Fruit fly (Drosophila melanogaster) whole organism, embryonic: ENCODE data around the gene Rpt4.

Source experiments
- CG10366 ChIP-seq: fragments of 200-800 bp; sonication (Bioruptor generic); IDR thresholded peaks from 2 replicates; pipeline ENCODE4 v1.3.6; 2022; ENCODE audit warnings: missing biosample characterization, missing genetic modification characterization
- CG11504 ChIP-seq: fragments of 200-800 bp; sonication (Bioruptor generic); optimal IDR thresholded peaks from 3 replicates; lab custom pipeline; 2019; ENCODE audit warnings: missing biosample characterization, mild to moderate bottlenecking, missing genetic modification characterization, moderate library complexity
- CG13424 ChIP-seq: fragments of 200-800 bp; sonication (Bioruptor generic); optimal IDR thresholded peaks from 2 replicates; lab custom pipeline; 2019; ENCODE audit warnings: missing biosample characterization, mild to moderate bottlenecking, missing genetic modification characterization, moderate library complexity
- CG14014 ChIP-seq: fragments of 200-800 bp; sonication (Bioruptor generic); IDR thresholded peaks from 2 replicates; pipeline ENCODE4 v1.3.6; 2022; ENCODE audit warnings: missing biosample characterization, missing genetic modification characterization
- CG1603 ChIP-seq: fragments of 200-800 bp; sonication (Bioruptor generic); optimal IDR thresholded peaks from 2 replicates; lab custom pipeline; 2019; ENCODE audit warnings: missing biosample characterization, mild to moderate bottlenecking, missing genetic modification characterization, moderate library complexity
- CG16815 ChIP-seq: fragments of 200-800 bp; sonication (Bioruptor generic); optimal IDR thresholded peaks from 3 replicates; lab custom pipeline; 2017; ENCODE audit warnings: missing biosample characterization, mild to moderate bottlenecking, missing genetic modification characterization
- CG18262 ChIP-seq: fragments of 200-800 bp; optimal IDR thresholded peaks from 3 replicates; lab custom pipeline; 2019; ENCODE audit warnings: missing biosample characterization, mild to moderate bottlenecking, missing genetic modification characterization, moderate library complexity
- CG18599 ChIP-seq: fragments of 200-800 bp; sonication (Bioruptor generic); optimal IDR thresholded peaks from 3 replicates; lab custom pipeline; 2017; ENCODE audit warnings: missing biosample characterization, missing genetic modification characterization, mild to moderate bottlenecking, moderate library complexity, missing genetic modification reagents
- CG2120 ChIP-seq: fragments of 200-800 bp; sonication (Bioruptor generic); optimal IDR thresholded peaks from 3 replicates; lab custom pipeline; 2016; ENCODE audit warnings: missing biosample characterization, missing genetic modification characterization
- CG2889 ChIP-seq: fragments of 200-800 bp; sonication (Bioruptor generic); IDR thresholded peaks from 3 replicates; pipeline ENCODE4 v1.3.6; 2022; ENCODE audit warnings: missing biosample characterization, missing genetic modification characterization
- CG34376 ChIP-seq: fragments of 200-800 bp; sonication (Bioruptor generic); optimal IDR thresholded peaks from 2 replicates; lab custom pipeline; 2018; ENCODE audit warnings: missing biosample characterization, mild to moderate bottlenecking, missing genetic modification characterization
- CG4617 ChIP-seq: fragments of 200-800 bp; sonication (Bioruptor generic); optimal IDR thresholded peaks from 3 replicates; lab custom pipeline; 2016; ENCODE audit warnings: missing biosample characterization, missing genetic modification characterization, borderline replicate concordance
- CG4820 ChIP-seq: fragments of 200-800 bp; sonication (Bioruptor generic); optimal IDR thresholded peaks from 3 replicates; lab custom pipeline; 2016; ENCODE audit warnings: missing biosample characterization, missing genetic modification characterization
- CG6272 ChIP-seq: fragments of 200-800 bp; sonication (Bioruptor generic); IDR thresholded peaks from 2 replicates; pipeline ENCODE4 v1.3.6; 2022; ENCODE audit warnings: missing biosample characterization, missing genetic modification characterization
- CG7839 ChIP-seq: fragments of 200-800 bp; sonication (Bioruptor generic); optimal IDR thresholded peaks from 3 replicates; lab custom pipeline; 2018; ENCODE audit warnings: missing biosample characterization, mild to moderate bottlenecking, missing genetic modification characterization, moderate library complexity
- CG9437 ChIP-seq: fragments of 200-800 bp; sonication (Bioruptor generic); optimal IDR thresholded peaks from 2 replicates; lab custom pipeline; 2018; ENCODE audit warnings: missing biosample characterization, mild to moderate bottlenecking, missing genetic modification characterization
- CTCF ChIP-seq: fragments of 200-800 bp; sonication (Bioruptor generic); optimal IDR thresholded peaks from 2 replicates; lab custom pipeline; 2017; ENCODE audit warnings: missing biosample characterization, mild to moderate bottlenecking, missing genetic modification characterization, moderate library complexity
- Doc3 ChIP-seq: fragments of 200-800 bp; sonication (Bioruptor generic); IDR thresholded peaks from 3 replicates; pipeline ENCODE4 v1.3.6; 2022; ENCODE audit warnings: missing biosample characterization, missing genetic modification characterization; ENCODE audit not compliant: partially characterized antibody
- H2.0 ChIP-seq: fragments of 200-800 bp; sonication (Bioruptor generic); IDR thresholded peaks from 2 replicates; pipeline ENCODE4 v1.3.6; 2022; ENCODE audit warnings: missing biosample characterization, missing genetic modification characterization
- HLH54F ChIP-seq: fragments of 200-800 bp; sonication (Bioruptor generic); optimal IDR thresholded peaks from 3 replicates; lab custom pipeline; 2016; ENCODE audit warnings: missing biosample characterization, missing genetic modification characterization
- Hmx ChIP-seq: fragments of 200-800 bp; sonication (Bioruptor generic); optimal IDR thresholded peaks from 2 replicates; lab custom pipeline; 2016; ENCODE audit warnings: missing biosample characterization, missing genetic modification characterization
- Hr78 ChIP-seq, 2 experiments: fragments of 200-800 bp in 1 of 2; fragments of >200 bp in 1 of 2; sonication (Bioruptor generic) in 1 of 2; optimal IDR thresholded peaks; 2 replicates each; lab custom pipeline; 2017 to 2019; ENCODE audit warnings: missing biosample characterization in 2 of 2, missing genetic modification characterization in 2 of 2, mild to moderate bottlenecking in 1 of 2, moderate library complexity in 1 of 2
- Neu2 ChIP-seq: fragments of 200-800 bp; sonication (Bioruptor generic); optimal IDR thresholded peaks from 3 replicates; lab custom pipeline; 2016; ENCODE audit warnings: missing biosample characterization, missing genetic modification characterization, borderline replicate concordance
- Oli ChIP-seq: fragments of 200-800 bp; sonication (Bioruptor generic); optimal IDR thresholded peaks from 2 replicates; lab custom pipeline; 2018; ENCODE audit warnings: missing biosample characterization, mild to moderate bottlenecking, missing genetic modification characterization, moderate library complexity
- PHDP ChIP-seq: fragments of 200-800 bp; sonication (Bioruptor generic); optimal IDR thresholded peaks from 3 replicates; lab custom pipeline; 2018; ENCODE audit warnings: missing biosample characterization, mild to moderate bottlenecking, missing genetic modification characterization, moderate library complexity
- Pdp1 ChIP-seq, 2 experiments: fragments of 200-800 bp; sonication (Bioruptor generic); optimal IDR thresholded peaks; 3 replicates each; lab custom pipeline; 2016; ENCODE audit warnings: missing biosample characterization in 2 of 2, missing genetic modification characterization in 2 of 2, mild to moderate bottlenecking in 1 of 2, moderate library complexity in 1 of 2
- Rfx ChIP-seq: fragments of 200-800 bp; sonication (Bioruptor generic); IDR thresholded peaks from 2 replicates; pipeline ENCODE4 v1.3.6; 2022; ENCODE audit warnings: missing biosample characterization, missing genetic modification characterization
- Ssrp ChIP-seq: fragments of 200-800 bp; sonication (Bioruptor generic); optimal IDR thresholded peaks from 2 replicates; lab custom pipeline; 2018; ENCODE audit warnings: missing biosample characterization, mild to moderate bottlenecking, missing genetic modification characterization, moderate library complexity
- Vsx1 ChIP-seq: fragments of 200-800 bp; sonication (Bioruptor generic); optimal IDR thresholded peaks from 2 replicates; lab custom pipeline; 2017; ENCODE audit warnings: missing biosample characterization, mild to moderate bottlenecking, missing genetic modification characterization, missing genetic modification reagents
- ab ChIP-seq: fragments of 200-800 bp; sonication (Bioruptor generic); optimal IDR thresholded peaks from 2 replicates; lab custom pipeline; 2016; ENCODE audit warnings: missing biosample characterization, missing genetic modification characterization
- abd-A ChIP-seq: fragments of 200-800 bp; sonication (Bioruptor generic); optimal IDR thresholded peaks from 3 replicates; lab custom pipeline; 2019; ENCODE audit warnings: missing biosample characterization, mild to moderate bottlenecking, missing genetic modification characterization, moderate library complexity
- bsh ChIP-seq, 2 experiments: fragments of 200-800 bp; sonication (Bioruptor generic); optimal IDR thresholded peaks; 2 replicates each; lab custom pipeline; 2017 to 2018; ENCODE audit warnings: mild to moderate bottlenecking in 2 of 2, missing biosample characterization in 2 of 2, missing genetic modification characterization in 2 of 2, moderate library complexity in 1 of 2
- ci ChIP-seq: fragments of 200-800 bp; sonication (Bioruptor generic); IDR thresholded peaks from 3 replicates; pipeline ENCODE4 v1.3.6; 2022; ENCODE audit warnings: missing biosample characterization, missing genetic modification characterization
- corto ChIP-seq: fragments of 200-800 bp; sonication (Bioruptor generic); optimal IDR thresholded peaks from 2 replicates; lab custom pipeline; 2016; ENCODE audit warnings: missing biosample characterization, mild to moderate bottlenecking, missing genetic modification characterization, moderate library complexity
- dysf ChIP-seq: fragments of 200-800 bp; sonication (Bioruptor generic); IDR thresholded peaks from 3 replicates; pipeline ENCODE4 v1.3.6; 2022; ENCODE audit warnings: missing biosample characterization, missing genetic modification characterization
- eve ChIP-seq, 2 experiments: fragments of >200 bp; optimal IDR thresholded peaks; 2 replicates each; lab custom pipeline; 2017; ENCODE audit warnings: missing biosample characterization in 2 of 2, missing genetic modification characterization in 2 of 2
- gcm ChIP-seq: fragments of 200-800 bp; sonication (Bioruptor generic); optimal IDR thresholded peaks from 2 replicates; lab custom pipeline; 2019; ENCODE audit warnings: missing biosample characterization, mild to moderate bottlenecking, missing genetic modification characterization, moderate library complexity
- hth ChIP-seq: fragments of >200 bp; optimal IDR thresholded peaks from 2 replicates; lab custom pipeline; 2017; ENCODE audit warnings: inconsistent platforms
- lab ChIP-seq: fragments of 200-800 bp; sonication (Bioruptor generic); optimal IDR thresholded peaks from 3 replicates; lab custom pipeline; 2017; ENCODE audit warnings: missing biosample characterization, missing genetic modification characterization, mild to moderate bottlenecking, moderate library complexity, missing genetic modification reagents
- org-1 ChIP-seq: fragments of 200-800 bp; sonication (Bioruptor generic); optimal IDR thresholded peaks from 2 replicates; lab custom pipeline; 2017; ENCODE audit warnings: missing biosample characterization, missing genetic modification characterization
- pho ChIP-seq: fragments of 200-800 bp; sonication (Bioruptor generic); optimal IDR thresholded peaks from 2 replicates; lab custom pipeline; 2016; ENCODE audit warnings: missing biosample characterization, missing genetic modification characterization
- ranshi ChIP-seq: fragments of 200-800 bp; sonication (Bioruptor generic); IDR thresholded peaks from 2 replicates; pipeline ENCODE4 v1.3.6; 2022; ENCODE audit warnings: missing biosample characterization, missing genetic modification characterization
- salm ChIP-seq: fragments of 200-800 bp; sonication (Bioruptor generic); optimal IDR thresholded peaks from 2 replicates; lab custom pipeline; 2018; ENCODE audit warnings: missing biosample characterization, mild to moderate bottlenecking, missing genetic modification characterization
- sens-2 ChIP-seq: fragments of 200-800 bp; sonication (Bioruptor generic); IDR thresholded peaks from 2 replicates; pipeline ENCODE4 v1.3.6; 2022; ENCODE audit warnings: missing biosample characterization, missing genetic modification characterization
- sisA ChIP-seq: fragments of 200-800 bp; sonication (Bioruptor generic); IDR thresholded peaks from 2 replicates; pipeline ENCODE4 v1.3.6; 2022; ENCODE audit warnings: missing biosample characterization, missing genetic modification characterization
- sr ChIP-seq: fragments of 200-800 bp; sonication (Bioruptor generic); IDR thresholded peaks from 3 replicates; pipeline ENCODE4 v1.3.6; 2022; ENCODE audit warnings: missing biosample characterization, missing genetic modification characterization
- tio ChIP-seq: fragments of 200-800 bp; sonication (Bioruptor generic); optimal IDR thresholded peaks from 2 replicates; lab custom pipeline; 2017; ENCODE audit warnings: missing biosample characterization, missing genetic modification characterization, inconsistent platforms
- ttk ChIP-seq: fragments of 200-800 bp; sonication (Bioruptor generic); IDR thresholded peaks from 2 replicates; pipeline ENCODE4 v2.1.2; 2022; ENCODE audit warnings: missing biosample characterization, missing genetic modification characterization

The Rpt4 gene

DNA sequence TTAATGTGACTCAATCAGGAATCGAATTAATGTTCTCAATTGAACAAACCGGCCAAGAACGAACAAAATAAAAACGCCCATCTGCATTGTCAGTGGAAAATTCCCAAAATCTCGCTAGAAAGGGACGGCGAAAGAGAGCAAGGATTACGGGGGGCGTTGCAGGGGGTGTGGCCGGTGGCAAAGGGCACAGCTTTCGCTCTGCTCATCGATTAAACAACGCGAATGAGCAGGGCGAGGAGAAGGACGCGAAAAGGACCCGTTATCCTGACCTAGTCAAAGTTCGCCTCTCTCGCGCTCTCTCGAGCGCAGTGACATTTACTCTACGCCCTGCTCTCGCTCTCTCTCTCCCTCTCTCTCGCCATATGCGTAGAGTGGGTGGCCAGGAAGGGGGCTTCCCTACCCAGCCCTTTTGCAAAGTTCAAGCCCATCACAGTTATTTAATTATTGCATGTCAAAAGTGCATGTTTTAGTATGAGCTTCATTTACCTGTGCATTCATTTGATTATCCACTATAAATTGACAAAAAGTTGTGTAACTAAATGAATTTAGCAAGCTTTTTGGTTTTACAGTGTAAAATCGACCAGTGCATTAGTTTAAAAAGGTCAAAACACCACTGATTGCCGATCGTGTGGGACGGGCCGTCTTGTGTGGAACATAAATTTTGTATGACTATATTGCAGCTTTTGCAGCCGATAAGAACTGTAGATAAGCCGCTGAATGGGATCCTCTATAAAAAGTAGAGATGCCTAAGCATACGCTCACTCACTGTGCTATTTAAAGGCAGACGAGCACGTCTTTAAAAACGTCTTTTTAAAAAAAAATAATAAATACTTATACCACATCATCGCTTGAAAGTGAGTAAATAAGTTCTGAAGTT is 47.9 kb upstream of the Rpt4 start (continued):
- peak; percentile 19 for TF ChIP-seq CG9437 (GFP tag; lab: Kevin White, UChicago)
- TF ChIP-seq Doc3 = no peak
- TF ChIP-seq gcm (GFP tag; lab: Kevin White, UChicago) = no peak
- peak; percentile 38 for TF ChIP-seq CG2120 (GFP tag; lab: Kevin White, UChicago)
- TF ChIP-seq ci = no peak
- peak; percentile 17 for TF ChIP-seq org-1
- no peak for TF ChIP-seq CG4617 (GFP tag; lab: Kevin White, UChicago)
- TF ChIP-seq Hmx (GFP tag; lab: Kevin White, UChicago) = no peak
- no peak for TF ChIP-seq Ssrp (tag; lab: Kevin White, UChicago)
- TF ChIP-seq bsh (GFP tag; optimal IDR thresholded peaks at IDR 0.05; lab: Kevin White, UChicago) = peak in 1 of 2 experiments; percentile 21
- peak; percentile 39 for TF ChIP-seq CG7839
- no peak for TF ChIP-seq Vsx1 (GFP tag; lab: Kevin White, UChicago)
- no peak for TF ChIP-seq salm (tag; lab: Kevin White, UChicago)
- no peak for TF ChIP-seq ab (GFP tag; lab: Kevin White, UChicago)
- TF ChIP-seq CG13424 (tag; lab: Kevin White, UChicago) = peak; percentile 21
- peak; percentile 25 for TF ChIP-seq pho (GFP tag; lab: Kevin White, UChicago)
- TF ChIP-seq CG14014 (GFP tag; lab: Robert Waterston, UW) = 0 out of 2 replicates have a peak, but pooled peaks have one; percentile 38
- TF ChIP-seq sr (GFP tag; lab: Robert Waterston, UW) = no peak
- peak; percentile 1 for TF ChIP-seq CG34376 (GFP tag; lab: Kevin White, UChicago)
- peak; percentile 8 to 43 for TF ChIP-seq Pdp1 (GFP tag; optimal IDR thresholded peaks at IDR 0.05; lab: Kevin White, UChicago)
- no peak for TF ChIP-seq CG4820 (GFP tag; lab: Kevin White, UChicago)
- TF ChIP-seq CG18599 (GFP tag; lab: Kevin White, UChicago) = peak; percentile 10
- TF ChIP-seq CTCF (GFP tag; lab: Kevin White, UChicago) = no peak
- TF ChIP-seq tio (GFP tag; lab: Kevin White, UChicago) = peak; percentile 11
- TF ChIP-seq CG1603 (tag; lab: Kevin White, UChicago) = peak; percentile 31
- peak; percentile 18 for TF ChIP-seq abd-A (tag; lab: Kevin White, UChicago)
- TF ChIP-seq CG18262 (tag; lab: Kevin White, UChicago) = peak; percentile 31
- no peak for TF ChIP-seq PHDP (tag; lab: Kevin White, UChicago)
- TF ChIP-seq dysf (GFP tag; lab: Robert Waterston, UW) = 0 out of 3 replicates have a peak, but pooled peaks have one; percentile 46
- TF ChIP-seq sisA (GFP tag; lab: Robert Waterston, UW) = peak; percentile 42; the same call in 1 of the 2 replicates
- no peak for TF ChIP-seq ranshi (GFP tag; lab: Robert Waterston, UW)
- peak; percentile 45 for TF ChIP-seq CG11504 (tag; lab: Kevin White, UChicago)
- peak; percentile 19; the same call in 1 of the 2 replicates for TF ChIP-seq CG10366 (GFP tag; lab: Robert Waterston, UW)
- TF ChIP-seq eve (GFP tag; optimal IDR thresholded peaks at IDR 0.05; lab: Kevin White, UChicago) = peak in 1 of 2 experiments; percentile 66
- no peak for TF ChIP-seq hth (lab: Kevin White, UChicago)
- TF ChIP-seq HLH54F (GFP tag; lab: Kevin White, UChicago) = peak; percentile 4
- TF ChIP-seq CG16815 (GFP tag; lab: Kevin White, UChicago) = no peak
- peak; percentile 37 for TF ChIP-seq lab
- TF ChIP-seq Hr78 (GFP tag; optimal IDR thresholded peaks at IDR 0.05; lab: Kevin White, UChicago) = peak in 1 of 2 experiments; percentile 9
- TF ChIP-seq ttk (GFP tag; lab: Robert Waterston, UW) = peak; percentile 6; the same call in 1 of the 2 replicates
- no peak for TF ChIP-seq corto (GFP tag; lab: Kevin White, UChicago)
- TF ChIP-seq sens-2 (GFP tag; lab: Robert Waterston, UW) = no peak
- TF ChIP-seq Oli (tag; lab: Kevin White, UChicago) = peak; percentile 18
- no peak for TF ChIP-seq CG2889 (GFP tag; lab: Robert Waterston, UW)
- peak; percentile 51 for TF ChIP-seq Rfx (GFP tag; lab: Robert Waterston, UW)
- TF ChIP-seq CG6272 (GFP tag; lab: Robert Waterston, UW) = no peak
- no peak for TF ChIP-seq Neu2 (GFP tag; lab: Kevin White, UChicago)
- TF ChIP-seq H2.0 = no peak
